Worm (Caenorhabditis elegans): ENCODE results near the gene nbet-1.

- TF ChIP-seq sdz-38 (tag; optimal IDR thresholded peaks at IDR 0.05) (no peak), F37B4.10 (GFP tag; IDR thresholded peaks at IDR 0.05) (no peak), nfyb-1 (GFP tag; IDR thresholded peaks at IDR 0.05) (no peak), F49E8.2 (tag; optimal IDR thresholded peaks at IDR 0.05; ENCODE audit: insufficient read depth) (no peak), snpc-4 (GFP tag; optimal IDR thresholded peaks at IDR 0.05) (no peak), snpc-4 (tag; optimal IDR thresholded peaks at IDR 0.05) (no peak), lag-1 (GFP tag; IDR thresholded peaks at IDR 0.05) (no peak), pha-4 (tag; optimal IDR thresholded peaks at IDR 0.05) (no peak), attf-3 (GFP tag; conservative IDR thresholded peaks at IDR 0.05) (no peak), ceh-100 (GFP tag; IDR thresholded peaks at IDR 0.05) (no peak), aptf-3 (GFP tag; IDR thresholded peaks at IDR 0.05) (no peak), B0336.3 (GFP tag; IDR thresholded peaks at IDR 0.05) (no peak), rcor-1 (GFP tag; IDR thresholded peaks at IDR 0.05) (no peak)
Observed at ce11 chrIV:5166030-5166429, 43.3 kb upstream of the nbet-1 start, which contains the start of gene ptp-5.1.

All from whole organism, young adult.